Fruit fly (Drosophila melanogaster): ENCODE data around the gene CG31140.
A peak's percentile ranks its signal among the peaks of the same experiment; 100 is the strongest.

Gene CG31140

dm6 chr3R:24006449-24007159 is 43.6 kb downstream of the CG31140 start (continued):
- TF ChIP-seq CG8119 (GFP tag; IDR thresholded peaks at IDR 0.05) (peak; percentile 55), CG6854 (GFP tag; optimal IDR thresholded peaks at IDR 0.05) (peak; percentile 17), Ets21C (GFP tag; optimal IDR thresholded peaks at IDR 0.05) (peak; percentile 21), ss (GFP tag; optimal IDR thresholded peaks at IDR 0.05) (peak in 1 of 2 experiments; percentile 26), dac (GFP tag; optimal IDR thresholded peaks at IDR 0.05) (peak; percentile 14), esn (GFP tag; optimal IDR thresholded peaks at IDR 0.05) (peak; percentile 32), CG15336 (GFP tag; IDR thresholded peaks at IDR 0.05) (no peak), CG6163 (GFP tag; IDR thresholded peaks at IDR 0.05) (peak; percentile 41; the same call in 1 of the 3 replicates), spab (GFP tag; optimal IDR thresholded peaks at IDR 0.05) (no peak), Lpt (GFP tag; optimal IDR thresholded peaks at IDR 0.05) (no peak), Ets96B (tag; optimal IDR thresholded peaks at IDR 0.05) (no peak), fd59A (GFP tag; optimal IDR thresholded peaks at IDR 0.05) (no peak)

- TF ChIP-seq CG11294 (GFP tag; IDR thresholded peaks at IDR 0.05) (no peak), ss (GFP tag; optimal IDR thresholded peaks at IDR 0.05) (no peak), CG11762 (GFP tag; optimal IDR thresholded peaks at IDR 0.05; ENCODE audit: insufficient read depth) (no peak), Sox15 (GFP tag; optimal IDR thresholded peaks at IDR 0.05) (no peak), Eip78C (GFP tag) (peak; percentile 67), fkh (GFP tag; optimal IDR thresholded peaks at IDR 0.05) (peak; percentile 71), CG4318 (GFP tag; optimal IDR thresholded peaks at IDR 0.05) (no peak), CG6808 (GFP tag; optimal IDR thresholded peaks at IDR 0.05) (no peak), acj6 (GFP tag; optimal IDR thresholded peaks at IDR 0.05) (no peak), Blimp-1 (GFP tag; optimal IDR thresholded peaks at IDR 0.05) (no peak), CG9139 (GFP tag; optimal IDR thresholded peaks at IDR 0.05) (no peak), CG10669 (GFP tag; optimal IDR thresholded peaks at IDR 0.05) (no peak), esn (GFP tag; optimal IDR thresholded peaks at IDR 0.05) (no peak), CG7368 (GFP tag; optimal IDR thresholded peaks at IDR 0.05) (no peak), Sox14 (GFP tag; optimal IDR thresholded peaks at IDR 0.05) (peak; percentile 1), salr (GFP tag; optimal IDR thresholded peaks at IDR 0.05) (peak in 1 of 2 experiments; percentile 55), dac (GFP tag; optimal IDR thresholded peaks at IDR 0.05) (no peak), CG34406 (GFP tag; optimal IDR thresholded peaks at IDR 0.05) (no peak), CG6163 (GFP tag; IDR thresholded peaks at IDR 0.05) (no peak; the same call in 2 of the 3 replicates), Ets96B (tag; optimal IDR thresholded peaks at IDR 0.05) (no peak), CG15336 (GFP tag; IDR thresholded peaks at IDR 0.05) (no peak), svp (GFP tag) (peak; percentile 64), cyc (GFP tag; optimal IDR thresholded peaks at IDR 0.05) (no peak), CG1621 (tag; optimal IDR thresholded peaks at IDR 0.05) (no peak), CG32006 (GFP tag; optimal IDR thresholded peaks at IDR 0.05) (peak; percentile 58), Lpt (GFP tag; optimal IDR thresholded peaks at IDR 0.05) (no peak), fd59A (GFP tag; optimal IDR thresholded peaks at IDR 0.05) (no peak), CG3919 (GFP tag; optimal IDR thresholded peaks at IDR 0.05) (peak; percentile 3), Hr39 (GFP tag; optimal IDR thresholded peaks at IDR 0.05) (no peak), Hr38 (GFP tag; optimal IDR thresholded peaks at IDR 0.05) (no peak), CG8632 (GFP tag; optimal IDR thresholded peaks at IDR 0.05) (no peak), lz (GFP tag; optimal IDR thresholded peaks at IDR 0.05) (no peak), CG8119 (GFP tag; IDR thresholded peaks at IDR 0.05) (no peak), CG16779 (tag; optimal IDR thresholded peaks at IDR 0.05) (no peak), CG3032 (tag; optimal IDR thresholded peaks at IDR 0.05) (no peak), Met (GFP tag; optimal IDR thresholded peaks at IDR 0.05) (no peak), Eip93F (GFP tag; optimal IDR thresholded peaks at IDR 0.05) (no peak), Gug (GFP tag; IDR thresholded peaks at IDR 0.05) (no peak), spab (GFP tag; optimal IDR thresholded peaks at IDR 0.05) (no peak), Sox102F (GFP tag; optimal IDR thresholded peaks at IDR 0.05) (no peak), vri (GFP tag; optimal IDR thresholded peaks at IDR 0.05) (no peak), Eip75B (GFP tag; optimal IDR thresholded peaks at IDR 0.05) (peak; percentile 4), topi (GFP tag; optimal IDR thresholded peaks at IDR 0.05) (no peak), CG10631 (GFP tag; optimal IDR thresholded peaks at IDR 0.05) (no peak), Ets21C (GFP tag; optimal IDR thresholded peaks at IDR 0.05) (no peak)
These were observed 45.0 kb downstream of the CG31140 start for dm6 chr3R:24007775-24008506.
